Fruit fly (Drosophila melanogaster) ovary, adult (tissue): ENCODE measurements around the gene Adi1.

Source experiments
- CG17801 ChIP-seq: fragments of 200-800 bp; optimal IDR thresholded peaks from 2 replicates; lab custom pipeline; 2019; ENCODE audit warnings: missing biosample characterization, mild to moderate bottlenecking, missing genetic modification characterization, moderate library complexity; ENCODE audit not compliant: partially characterized antibody

Gene Adi1

DNA sequence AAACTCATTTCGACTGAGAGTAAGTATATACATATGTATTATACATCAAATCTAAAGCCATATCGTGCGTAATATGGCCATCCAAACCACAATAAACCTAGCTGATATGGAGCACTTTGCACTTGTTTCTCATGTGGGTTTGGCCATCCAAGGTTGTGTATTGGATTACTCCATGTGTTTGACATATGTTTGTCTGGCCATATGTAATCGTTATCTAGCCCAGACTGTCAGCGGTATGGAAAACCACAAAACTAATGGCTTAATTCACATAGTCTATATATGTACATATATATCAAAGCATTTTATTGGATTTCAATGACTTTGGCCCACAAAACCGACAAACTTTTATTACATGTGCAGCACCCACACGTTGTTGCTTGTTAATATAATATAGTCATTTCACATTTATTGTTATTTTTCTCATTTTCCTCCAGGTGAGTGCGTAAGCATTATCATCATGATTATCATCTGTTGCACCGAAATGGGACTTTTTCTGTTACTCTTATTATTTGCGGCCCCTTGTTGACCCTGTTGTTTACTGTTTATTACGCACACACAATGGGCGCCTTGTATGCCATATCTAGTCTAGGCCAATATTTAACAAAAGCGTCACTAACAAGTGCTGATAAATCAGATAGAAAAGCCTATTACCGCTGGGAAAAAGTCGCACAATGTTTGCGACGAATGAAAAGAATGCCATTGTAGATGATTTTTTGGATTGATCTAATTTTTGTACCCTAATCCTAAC is 6.6 kb upstream of the Adi1 start:
- no peak for TF ChIP-seq CG17801 (GFP tag; lab: Kevin White, UChicago)

- TF ChIP-seq CG17801 (GFP tag; lab: Kevin White, UChicago) = no peak
Observed at dm6 chr3L:10657311-10657710, 5.9 kb upstream of the Adi1 start.

DNA sequence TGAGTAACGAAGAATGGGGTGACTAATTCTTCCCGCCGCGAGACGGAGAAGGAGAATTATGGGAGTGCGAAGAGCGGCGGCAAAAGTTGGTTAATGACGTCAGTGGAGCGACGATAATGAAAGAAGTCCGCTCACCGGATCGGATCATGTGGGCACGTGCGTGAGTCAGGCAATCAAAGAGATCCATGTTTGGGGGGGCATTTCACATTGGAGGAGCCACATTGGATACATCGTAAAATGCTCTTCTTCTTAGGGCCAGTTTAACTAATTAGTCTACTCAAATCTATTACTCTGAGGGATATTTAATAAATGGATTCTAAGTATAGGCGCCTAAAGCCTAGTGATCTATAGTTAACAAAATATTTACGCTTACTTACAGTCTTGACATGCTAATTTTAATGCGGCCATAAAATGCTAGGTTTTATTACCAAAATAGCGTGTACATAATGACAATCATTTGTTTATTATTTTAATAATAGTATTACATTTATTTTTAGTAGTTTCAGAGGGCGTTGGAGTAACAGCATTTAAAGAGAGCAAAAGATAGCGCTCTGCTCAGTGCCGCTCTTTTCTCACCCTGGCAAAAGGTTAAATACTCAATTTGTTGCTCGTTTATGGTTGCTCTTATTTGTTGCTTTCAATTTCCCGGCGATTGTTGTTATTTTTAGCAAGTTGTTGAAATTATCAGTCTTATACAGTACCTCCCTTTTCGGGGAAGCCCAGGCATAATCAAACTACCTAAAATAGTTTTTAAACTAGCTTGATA is 4.6 kb upstream of the Adi1 start:
- TF ChIP-seq CG17801 (GFP tag; lab: Kevin White, UChicago) = no peak

DNA sequence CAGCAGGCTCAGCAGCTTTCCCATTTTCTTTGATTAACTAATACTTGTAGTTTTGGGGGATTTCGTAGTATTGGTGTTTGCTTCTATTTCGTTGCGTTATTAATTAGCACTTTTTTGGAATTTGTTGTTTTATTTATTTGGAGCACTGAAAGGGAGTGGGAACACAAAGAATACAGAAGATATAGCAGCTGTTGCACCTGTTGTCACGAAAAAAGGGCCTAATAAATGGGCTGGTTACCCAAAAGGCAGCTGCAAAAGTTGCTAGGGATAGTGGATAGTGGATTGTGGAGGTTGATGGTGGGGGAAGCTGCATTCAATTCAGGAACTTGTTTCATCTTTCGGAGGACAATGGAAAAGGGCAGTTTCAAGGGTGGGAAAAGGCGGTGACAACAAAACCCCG is 3.7 kb upstream of the Adi1 start:
- TF ChIP-seq CG17801 (GFP tag; lab: Kevin White, UChicago) = no peak

DNA sequence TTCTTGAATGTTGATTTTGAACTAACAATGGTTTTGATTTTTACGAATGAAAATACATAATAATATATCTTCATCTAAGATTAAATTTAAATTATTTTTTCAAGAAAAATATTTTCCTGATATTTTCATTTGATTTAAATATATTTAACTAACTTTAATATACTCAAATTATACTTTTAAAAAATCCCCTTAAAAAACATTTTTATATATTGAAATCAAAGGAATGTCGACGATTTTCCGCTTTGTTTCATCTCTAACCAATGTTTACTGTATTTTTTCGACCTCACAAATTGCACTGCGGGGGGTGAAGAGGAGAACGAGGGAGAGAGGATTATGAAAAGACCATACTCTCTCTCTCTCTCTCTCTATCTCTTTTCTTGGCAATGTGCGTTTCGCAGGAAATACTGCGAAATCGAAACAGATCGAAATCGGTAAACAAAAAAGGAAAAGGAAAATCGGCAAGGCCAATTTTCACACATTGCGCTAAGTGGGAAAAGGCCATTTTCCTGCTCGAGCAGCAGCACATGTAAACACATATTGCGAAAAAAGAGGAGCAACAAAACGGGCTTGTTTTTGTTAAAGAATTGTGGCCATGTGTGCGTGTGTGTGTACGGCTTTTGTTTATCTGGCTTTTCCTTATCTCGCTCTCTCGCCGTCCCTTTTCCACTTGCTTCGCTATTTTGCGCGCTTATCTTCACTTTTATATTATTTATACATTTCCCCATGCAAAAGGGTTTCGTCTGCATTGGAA is 3.0 kb upstream of the Adi1 start:
- no peak for TF ChIP-seq CG17801 (GFP tag; lab: Kevin White, UChicago)

dm6 chr3L:10660744-10661589 is 2.2 kb upstream of the Adi1 start, which contains the start of the genes CG32066 and CG8003:
CG32066 (minus strand) TSS chr3L:10661013.
CG8003 (plus strand) TSS chr3L:10661475.
- TF ChIP-seq CG17801 (GFP tag; lab: Kevin White, UChicago) = peak; percentile 53

dm6 chr3L:10664511-10665062 is 1.4 kb downstream of the Adi1 start, which contains the start of gene simj:
simj (plus strand) TSS chr3L:10664739.
- peak; percentile 79 for TF ChIP-seq CG17801 (GFP tag; lab: Kevin White, UChicago)

- peak; percentile 98 for TF ChIP-seq CG17801 (GFP tag; lab: Kevin White, UChicago)
Observed at dm6 chr3L:10665433-10666150, 2.4 kb downstream of the Adi1 start.

DNA sequence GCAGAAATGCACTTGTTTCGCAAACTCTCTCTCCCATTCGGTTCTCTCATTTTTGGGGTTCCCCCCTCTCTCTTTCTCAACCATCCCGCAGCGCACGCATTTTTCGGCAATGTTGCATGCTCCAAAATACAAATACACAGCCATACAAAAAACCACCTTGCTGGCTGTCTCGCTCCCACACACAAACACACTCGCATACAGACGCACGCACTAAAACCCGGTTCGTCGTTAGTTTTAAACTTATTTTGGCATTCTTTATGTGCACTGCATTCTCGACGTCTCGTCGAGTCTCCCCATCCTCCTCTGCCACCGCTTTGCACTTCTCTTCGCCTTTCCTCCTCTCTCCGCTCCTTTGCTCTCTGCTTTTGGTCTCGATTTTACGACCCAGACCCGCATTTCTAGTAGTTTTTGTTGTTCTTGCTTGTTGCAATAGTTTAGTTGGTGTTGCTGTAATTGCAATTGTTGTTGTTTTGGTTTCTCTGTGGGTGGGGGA is 3.4 kb downstream of the Adi1 start:
- no peak for TF ChIP-seq CG17801 (GFP tag; lab: Kevin White, UChicago)

- TF ChIP-seq CG17801 (GFP tag; lab: Kevin White, UChicago) = no peak
Observed at dm6 chr3L:10667341-10667740, 4.2 kb downstream of the Adi1 start.

- TF ChIP-seq CG17801 (GFP tag; lab: Kevin White, UChicago) = no peak
Observed at dm6 chr3L:10669592-10670400, 6.6 kb downstream of the Adi1 start.

DNA sequence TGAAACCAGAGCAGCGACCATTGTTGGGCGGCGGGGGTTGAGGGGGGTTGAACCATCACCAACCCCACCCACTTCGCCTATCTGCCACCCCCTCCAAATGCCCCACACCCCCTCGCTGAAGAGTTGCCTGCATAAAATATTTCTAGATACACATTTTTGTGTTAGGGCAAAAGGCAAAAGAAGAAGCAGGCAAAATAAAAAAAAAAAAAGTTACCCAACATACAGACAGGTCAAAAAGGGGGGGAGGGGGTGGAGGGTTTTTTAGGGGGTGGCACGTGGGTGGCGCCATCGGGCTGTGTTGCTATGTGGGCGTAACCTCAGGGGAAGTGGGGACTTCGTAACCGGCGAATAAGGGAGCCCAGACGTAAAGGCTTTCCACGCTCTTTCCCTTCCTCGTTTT is 9.4 kb downstream of the Adi1 start:
- TF ChIP-seq CG17801 (GFP tag; lab: Kevin White, UChicago) = no peak
